Worm (Caenorhabditis elegans): Measurements from ENCODE around the gene R09E10.6.

The R09E10.6 gene

DNA sequence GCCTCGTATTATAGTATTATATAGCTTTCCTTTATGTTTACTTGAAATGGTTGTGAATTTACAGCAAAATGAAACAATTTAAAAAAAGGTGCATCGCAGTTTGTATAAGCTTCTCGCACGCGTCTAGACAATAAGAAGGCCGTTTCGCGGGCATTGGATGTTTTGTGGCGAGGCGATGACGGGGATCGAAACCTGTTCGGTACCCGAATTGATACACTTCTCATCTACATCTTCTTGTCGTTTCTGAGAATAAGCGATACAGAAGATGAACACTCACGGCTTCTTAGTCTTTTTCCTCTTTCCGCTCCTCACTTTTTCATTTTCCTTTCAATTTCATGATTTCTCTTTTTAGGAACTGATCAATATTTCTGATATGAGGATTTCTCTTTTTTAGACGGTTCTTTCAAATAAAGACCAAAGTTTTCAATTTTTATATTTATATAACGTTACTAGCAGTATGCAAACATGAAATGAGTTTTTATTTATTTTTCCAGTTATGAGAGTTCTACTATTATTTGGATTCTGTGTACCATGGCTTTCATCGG, 48.2 kb downstream of the R09E10.6 start, which contains the start of gene F01G10.10:
F01G10.10 (plus strand) TSS at position 495 of the 545 bp plus-strand sequence.
- TF ChIP-seq elt-2 (tag; optimal IDR thresholded peaks at IDR 0.05) = peak; percentile 39
- TF ChIP-seq F16B12.6 (tag; optimal IDR thresholded peaks at IDR 0.05) = no peak
- no peak for TF ChIP-seq skn-1 (tag; optimal IDR thresholded peaks at IDR 0.05)
- peak in 1 of 2 experiments; percentile 25 for TF ChIP-seq lin-35 (GFP tag; optimal IDR thresholded peaks at IDR 0.05)
- peak; percentile 37 for TF ChIP-seq nhr-90 (tag; optimal IDR thresholded peaks at IDR 0.05; ENCODE audit: poor library complexity)
- TF ChIP-seq blmp-1 (tag; optimal IDR thresholded peaks at IDR 0.05) = peak; percentile 89
- peak; percentile 54 for TF ChIP-seq aly-2 (tag; optimal IDR thresholded peaks at IDR 0.05)

DNA sequence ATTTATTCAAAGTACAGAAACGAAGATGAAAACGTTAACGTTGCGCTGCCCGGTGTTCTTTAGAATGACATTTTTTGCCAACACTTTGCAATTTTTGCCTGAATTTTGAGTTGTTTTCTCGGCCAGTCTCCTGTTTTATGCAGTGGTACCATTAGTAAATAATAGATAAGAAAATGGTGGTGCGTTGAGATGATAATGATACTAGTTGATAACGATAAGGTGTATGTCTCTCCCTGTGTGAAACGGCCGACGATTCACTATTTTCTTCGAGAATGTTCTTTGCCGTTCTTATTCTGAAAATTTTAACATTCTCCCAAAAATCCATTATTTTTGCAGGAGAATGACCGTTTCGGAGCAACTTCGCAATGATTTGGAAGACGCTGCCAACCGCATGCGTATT, 50.7 kb downstream of the R09E10.6 start, which contains the start of gene tkt-1:
tkt-1 (plus strand) TSS at position 337 of the 400 bp plus-strand sequence.
- TF ChIP-seq pqm-1 (tag; optimal IDR thresholded peaks at IDR 0.05) (peak; percentile 48), elt-3 (tag; optimal IDR thresholded peaks at IDR 0.05) (peak in 5 of 6 experiments; percentile 56 to 81 (median 68)), unc-130 (tag; optimal IDR thresholded peaks at IDR 0.05) (peak; percentile 15), lin-35 (GFP tag; optimal IDR thresholded peaks at IDR 0.05) (peak in 1 of 2 experiments; percentile 28), nhr-237 (tag; optimal IDR thresholded peaks at IDR 0.05) (no peak), fos-1 (tag; optimal IDR thresholded peaks at IDR 0.05) (no peak), aha-1 (tag; optimal IDR thresholded peaks at IDR 0.05) (no peak), fkh-4 (tag; optimal IDR thresholded peaks at IDR 0.05; ENCODE audit: borderline replicate concordance) (no peak), dsc-1 (tag; optimal IDR thresholded peaks at IDR 0.05) (no peak), ama-1 (optimal IDR thresholded peaks at IDR 0.05) (no peak), hlh-4 (tag; optimal IDR thresholded peaks at IDR 0.05) (no peak), elt-2 (tag; optimal IDR thresholded peaks at IDR 0.05) (peak; percentile 67), pag-3 (tag; optimal IDR thresholded peaks at IDR 0.05; ENCODE audit: borderline replicate concordance, insufficient read depth) (no peak), zag-1 (tag; optimal IDR thresholded peaks at IDR 0.05) (no peak), nhr-71 (tag; optimal IDR thresholded peaks at IDR 0.05) (peak; percentile 4), C34B4.2 (tag; optimal IDR thresholded peaks at IDR 0.05) (no peak), snu-23 (GFP tag; optimal IDR thresholded peaks at IDR 0.05) (peak; percentile 10), dpl-1 (GFP tag; optimal IDR thresholded peaks at IDR 0.05) (peak in 1 of 3 experiments; percentile 17)

All from whole organism, L1 larva.